Worm (Caenorhabditis elegans) whole organism, mixed stage, embryonic: ENCODE data around the gene grwd-1.

Experiments
- M03D4.4 ChIP-seq: sonication (generic microtip); optimal IDR thresholded peaks from 2 replicates; lab custom pipeline; 2017; ENCODE audit warnings: mild to moderate bottlenecking, missing genetic modification characterization, missing compliant biosample characterization
- bed-3 ChIP-seq: fragments of 200-800 bp; sonication (Bioruptor generic); optimal IDR thresholded peaks from 3 replicates; lab custom pipeline; 2018; ENCODE audit warnings: mild to moderate bottlenecking, missing genetic modification characterization, moderate library complexity, missing compliant biosample characterization
- blmp-1 ChIP-seq: fragments of 150-350 bp; optimal IDR thresholded peaks from 2 replicates; lab custom pipeline; 2014; ENCODE audit warnings: missing biosample characterization, missing genetic modification characterization
- ceh-39 ChIP-seq: fragments of 150-350 bp; optimal IDR thresholded peaks from 2 replicates; lab custom pipeline; 2014; ENCODE audit warnings: missing biosample characterization, missing genetic modification characterization
- ceh-43 ChIP-seq: fragments of 200-800 bp; sonication (Bioruptor generic); optimal IDR thresholded peaks from 2 replicates; lab custom pipeline; 2018; ENCODE audit warnings: mild to moderate bottlenecking, missing genetic modification characterization, moderate library complexity, missing compliant biosample characterization
- ceh-83 ChIP-seq: fragments of 200-800 bp; sonication (Bioruptor generic); optimal IDR thresholded peaks from 2 replicates; lab custom pipeline; 2018; ENCODE audit warnings: mild to moderate bottlenecking, missing genetic modification characterization, missing compliant biosample characterization
- ces-1 ChIP-seq: fragments of 150-350 bp; optimal IDR thresholded peaks from 2 replicates; lab custom pipeline; 2014; ENCODE audit warnings: missing biosample characterization, missing genetic modification reagents, missing genetic modification characterization
- cnd-1 ChIP-seq: fragments of 200-800 bp; sonication (Bioruptor generic); optimal IDR thresholded peaks from 2 replicates; lab custom pipeline; 2018; ENCODE audit warnings: mild to moderate bottlenecking, missing genetic modification characterization, missing compliant biosample characterization
- drap-1 ChIP-seq: fragments of 200-800 bp; sonication (Bioruptor generic); optimal IDR thresholded peaks from 3 replicates; lab custom pipeline; 2018; ENCODE audit warnings: mild to moderate bottlenecking, missing genetic modification characterization, missing compliant biosample characterization
- elt-1 ChIP-seq: sonication (generic microtip); optimal IDR thresholded peaks from 2 replicates; lab custom pipeline; 2017; ENCODE audit warnings: missing genetic modification characterization, mild to moderate bottlenecking, missing compliant biosample characterization, antibody characterized with exemption, moderate library complexity, borderline replicate concordance; ENCODE audit not compliant: insufficient read depth
- elt-3 ChIP-seq: fragments of 150-350 bp; optimal IDR thresholded peaks from 2 replicates; lab custom pipeline; 2014; ENCODE audit warnings: missing biosample characterization, missing genetic modification characterization
- flh-1 ChIP-seq: fragments of 200-800 bp; sonication (Bioruptor generic); optimal IDR thresholded peaks from 2 replicates; lab custom pipeline; 2018; ENCODE audit warnings: mild to moderate bottlenecking, missing genetic modification characterization, moderate library complexity, missing compliant biosample characterization
- ham-2 ChIP-seq: fragments of 200-800 bp; sonication (Bioruptor generic); optimal IDR thresholded peaks from 2 replicates; lab custom pipeline; 2018; ENCODE audit warnings: mild to moderate bottlenecking, missing genetic modification characterization, missing compliant biosample characterization
- hlh-1 ChIP-seq: fragments of 150-350 bp; optimal IDR thresholded peaks from 2 replicates; lab custom pipeline; 2014; ENCODE audit warnings: missing biosample characterization, missing genetic modification reagents, missing genetic modification characterization
- lin-13 ChIP-seq: fragments of 150-350 bp; optimal IDR thresholded peaks from 2 replicates; lab custom pipeline; 2014; ENCODE audit warnings: missing biosample characterization, missing genetic modification characterization
- lin-32 ChIP-seq: fragments of 200-800 bp; sonication (Bioruptor generic); optimal IDR thresholded peaks from 2 replicates; lab custom pipeline; 2018; ENCODE audit warnings: mild to moderate bottlenecking, missing genetic modification characterization, missing compliant biosample characterization
- lsy-2 ChIP-seq: fragments of 150-350 bp; optimal IDR thresholded peaks from 2 replicates; lab custom pipeline; 2014; ENCODE audit warnings: missing biosample characterization, missing genetic modification characterization
- mab-5 ChIP-seq: fragments of 150-350 bp; optimal IDR thresholded peaks from 2 replicates; lab custom pipeline; 2014; ENCODE audit warnings: missing biosample characterization, missing genetic modification characterization
- mep-1 ChIP-seq: fragments of 150-350 bp; optimal IDR thresholded peaks from 2 replicates; lab custom pipeline; 2017; ENCODE audit warnings: missing biosample characterization, missing genetic modification reagents, missing genetic modification characterization, inconsistent platforms
- mls-2 ChIP-seq: sonication (generic microtip); optimal IDR thresholded peaks from 2 replicates; lab custom pipeline; 2016; ENCODE audit warnings: mild to moderate bottlenecking, missing genetic modification characterization, moderate library complexity, missing compliant biosample characterization
- nhr-12 ChIP-seq: fragments of 150-350 bp; optimal IDR thresholded peaks from 2 replicates; lab custom pipeline; 2014; ENCODE audit warnings: missing biosample characterization, missing genetic modification characterization
- nhr-2 ChIP-seq: fragments of 150-350 bp; optimal IDR thresholded peaks from 2 replicates; lab custom pipeline; 2014; ENCODE audit warnings: missing biosample characterization, missing genetic modification characterization
- nhr-237 ChIP-seq: fragments of 150-350 bp; optimal IDR thresholded peaks from 2 replicates; lab custom pipeline; 2014; ENCODE audit warnings: missing biosample characterization, missing genetic modification characterization
- nhr-28 ChIP-seq: fragments of 150-350 bp; optimal IDR thresholded peaks from 2 replicates; lab custom pipeline; 2014; ENCODE audit warnings: missing biosample characterization, missing genetic modification characterization
- nhr-76 ChIP-seq: sonication (generic microtip); optimal IDR thresholded peaks from 2 replicates; lab custom pipeline; 2017; ENCODE audit warnings: missing biosample characterization, missing genetic modification characterization
- pha-4 ChIP-seq: fragments of 150-350 bp; optimal IDR thresholded peaks from 2 replicates; lab custom pipeline; 2018; ENCODE audit warnings: missing biosample characterization, missing genetic modification reagents, missing genetic modification characterization
- sem-2 ChIP-seq: fragments of 200-800 bp; sonication (Bioruptor generic); optimal IDR thresholded peaks from 2 replicates; lab custom pipeline; 2018; ENCODE audit warnings: mild to moderate bottlenecking, missing genetic modification characterization, missing compliant biosample characterization
- sptf-1 ChIP-seq: sonication (generic microtip); optimal IDR thresholded peaks from 2 replicates; lab custom pipeline; 2017; ENCODE audit warnings: mild to moderate bottlenecking, missing genetic modification characterization, moderate library complexity, missing compliant biosample characterization
- tbx-8 ChIP-seq: fragments of 200-800 bp; sonication (Bioruptor generic); optimal IDR thresholded peaks from 2 replicates; lab custom pipeline; 2018; ENCODE audit warnings: mild to moderate bottlenecking, missing genetic modification characterization, moderate library complexity, missing compliant biosample characterization
- unc-120 ChIP-seq: sonication (generic microtip); optimal IDR thresholded peaks from 2 replicates; lab custom pipeline; 2017; ENCODE audit warnings: missing genetic modification characterization, missing compliant biosample characterization; ENCODE audit not compliant: poor library complexity, severe bottlenecking
- unc-39 ChIP-seq: fragments of 150-350 bp; optimal IDR thresholded peaks from 2 replicates; lab custom pipeline; 2014; ENCODE audit warnings: missing biosample characterization, missing genetic modification characterization
- unc-62 ChIP-seq: fragments of 150-350 bp; optimal IDR thresholded peaks from 2 replicates; lab custom pipeline; 2014; ENCODE audit warnings: missing biosample characterization, missing genetic modification reagents, missing genetic modification characterization
- ztf-11 ChIP-seq: fragments of 150-350 bp; optimal IDR thresholded peaks from 2 replicates; lab custom pipeline; 2014; ENCODE audit warnings: missing biosample characterization, missing genetic modification characterization

grwd-1 gene

ce11 chrIII:5153137-5153536 is at the start of gene grwd-1, which contains the start of gene rbm-42:
Gene grwd-1, plus strand, starts transcription at chrIII:5153464.
Gene rbm-42, minus strand, starts transcription at chrIII:5153229.
- no peak for TF ChIP-seq ceh-83
- TF ChIP-seq sptf-1 (tag; lab: Kevin White, UChicago) = peak; percentile 44
- no peak for TF ChIP-seq cnd-1 (tag; lab: Kevin White, UChicago)
- TF ChIP-seq lin-32 (GFP tag; lab: Kevin White, UChicago) = no peak
- peak; percentile 49 for TF ChIP-seq lsy-2 (tag; lab: Kevin White, UChicago)

- TF ChIP-seq nhr-12 (tag; lab: Kevin White, UChicago) (no peak), ztf-11 (tag; lab: Kevin White, UChicago) (no peak), tbx-8 (no peak), mab-5 (tag; lab: Kevin White, UChicago) (no peak), unc-39 (tag; lab: Kevin White, UChicago) (no peak), blmp-1 (tag; lab: Kevin White, UChicago) (no peak), sem-2 (GFP tag; lab: Kevin White, UChicago) (no peak), ceh-43 (GFP tag; lab: Kevin White, UChicago) (no peak), pha-4 (tag; lab: Kevin White, UChicago) (no peak), nhr-2 (tag; lab: Kevin White, UChicago) (no peak), ham-2 (no peak), mep-1 (tag; lab: Kevin White, UChicago) (no peak), mls-2 (tag; lab: Kevin White, UChicago) (no peak), elt-3 (tag; lab: Kevin White, UChicago) (no peak), bed-3 (GFP tag; lab: Kevin White, UChicago) (no peak), drap-1 (no peak), unc-62 (no peak)
Measured at ce11 chrIII:5105485-5105884, 47.8 kb upstream of the grwd-1 start.

ce11 chrIII:5106893-5107471 is 46.3 kb upstream of the grwd-1 start, which contains the start of gene dpy-17:
Gene dpy-17, plus strand, starts transcription at chrIII:5107330.
- TF ChIP-seq ceh-39 (tag; lab: Kevin White, UChicago) (no peak), elt-1 (tag; lab: Kevin White, UChicago) (peak; percentile 93), ceh-43 (GFP tag; lab: Kevin White, UChicago) (no peak), bed-3 (GFP tag; lab: Kevin White, UChicago) (no peak), ceh-83 (no peak), elt-3 (tag; lab: Kevin White, UChicago) (peak; percentile 71), mls-2 (tag; lab: Kevin White, UChicago) (peak; percentile 17), unc-62 (peak; percentile 23), cnd-1 (tag; lab: Kevin White, UChicago) (no peak), nhr-28 (tag; lab: Kevin White, UChicago) (no peak), nhr-237 (tag; lab: Kevin White, UChicago) (no peak), hlh-1 (tag; lab: Kevin White, UChicago) (no peak), sptf-1 (tag; lab: Kevin White, UChicago) (peak; percentile 19), M03D4.4 (no peak), lin-13 (no peak), mep-1 (tag; lab: Kevin White, UChicago) (no peak), lsy-2 (tag; lab: Kevin White, UChicago) (peak; percentile 60), sem-2 (GFP tag; lab: Kevin White, UChicago) (no peak), ces-1 (GFP tag; lab: Kevin White, UChicago) (no peak)

ce11 chrIII:5107959-5108358 is 45.3 kb upstream of the grwd-1 start:
- TF ChIP-seq bed-3 (GFP tag; lab: Kevin White, UChicago) (no peak), ztf-11 (tag; lab: Kevin White, UChicago) (no peak), sptf-1 (tag; lab: Kevin White, UChicago) (peak; percentile 65), nhr-237 (tag; lab: Kevin White, UChicago) (no peak), mls-2 (tag; lab: Kevin White, UChicago) (no peak)

- no peak for TF ChIP-seq nhr-237 (tag; lab: Kevin White, UChicago)
- TF ChIP-seq mep-1 (tag; lab: Kevin White, UChicago) = peak; percentile 76
- no peak for TF ChIP-seq lsy-2 (tag; lab: Kevin White, UChicago)
- peak; percentile 55 for TF ChIP-seq elt-1 (tag; lab: Kevin White, UChicago)
- peak; percentile 84 for TF ChIP-seq cnd-1 (tag; lab: Kevin White, UChicago)
- TF ChIP-seq unc-39 (tag; lab: Kevin White, UChicago) = no peak
- TF ChIP-seq ham-2 = no peak
- no peak for TF ChIP-seq bed-3 (GFP tag; lab: Kevin White, UChicago)
- TF ChIP-seq unc-120 (tag; lab: Kevin White, UChicago) = peak; percentile 40
- no peak for TF ChIP-seq ceh-43 (GFP tag; lab: Kevin White, UChicago)
- TF ChIP-seq ces-1 (GFP tag; lab: Kevin White, UChicago) = peak; percentile 48
- peak; percentile 79 for TF ChIP-seq lin-32 (GFP tag; lab: Kevin White, UChicago)
- no peak for TF ChIP-seq unc-62
- no peak for TF ChIP-seq M03D4.4
- TF ChIP-seq nhr-76 = no peak
- peak; percentile 99 for TF ChIP-seq hlh-1 (tag; lab: Kevin White, UChicago)
- no peak for TF ChIP-seq flh-1 (GFP tag; lab: Kevin White, UChicago)
- TF ChIP-seq nhr-28 (tag; lab: Kevin White, UChicago) = no peak
- TF ChIP-seq sem-2 (GFP tag; lab: Kevin White, UChicago) = no peak
- TF ChIP-seq nhr-2 (tag; lab: Kevin White, UChicago) = no peak
- no peak for TF ChIP-seq lin-13
- no peak for TF ChIP-seq ceh-39 (tag; lab: Kevin White, UChicago)
Measured at ce11 chrIII:5108746-5109145, 44.5 kb upstream of the grwd-1 start.
